Worm (Caenorhabditis elegans) whole organism, L1 larva: ENCODE data around the gene F15B10.3.
A peak's percentile ranks its signal among the peaks of the same experiment; 100 is the strongest.

Experiments used
- C16A3.4 ChIP-seq: fragments of 150-350 bp; optimal IDR thresholded peaks from 2 replicates; lab custom pipeline; 2014; ENCODE audit warnings: missing biosample characterization, missing genetic modification characterization
- blmp-1 ChIP-seq: fragments of 150-350 bp; optimal IDR thresholded peaks from 2 replicates; lab custom pipeline; 2014; ENCODE audit warnings: missing biosample characterization, missing genetic modification characterization
- ceh-82 ChIP-seq, 3 experiments: fragments of 150-350 bp in 1 of 3; sonication (generic microtip) in 2 of 3; optimal IDR thresholded peaks; 2 replicates each; lab custom pipeline; 2014 to 2017; ENCODE audit warnings: missing biosample characterization in 3 of 3, missing genetic modification characterization in 3 of 3
- ceh-88 ChIP-seq: fragments of 200-800 bp; sonication (Bioruptor generic); IDR thresholded peaks from 2 replicates; pipeline ENCODE4 v1.3.6; 2022; ENCODE audit warnings: missing genetic modification characterization, missing compliant biosample characterization
- ceh-90 ChIP-seq: sonication (generic microtip); optimal IDR thresholded peaks from 2 replicates; lab custom pipeline; 2016; ENCODE audit warnings: missing genetic modification characterization, missing compliant biosample characterization
- dpl-1 ChIP-seq, 3 experiments: fragments of 150-350 bp in 2 of 3; sonication (generic microtip) in 1 of 3; optimal IDR thresholded peaks; 2 replicates each; lab custom pipeline; 2014 to 2017; ENCODE audit warnings: missing biosample characterization in 3 of 3, missing genetic modification characterization in 3 of 3, missing genetic modification reagents in 3 of 3
- dsc-1 ChIP-seq: sonication (generic microtip); optimal IDR thresholded peaks from 2 replicates; lab custom pipeline; 2016; ENCODE audit warnings: mild to moderate bottlenecking, missing genetic modification characterization, missing compliant biosample characterization
- efl-3 ChIP-seq: fragments of 200-800 bp; sonication (Bioruptor generic); optimal IDR thresholded peaks from 2 replicates; lab custom pipeline; 2018; ENCODE audit warnings: mild to moderate bottlenecking, missing genetic modification characterization, missing compliant biosample characterization
- egl-13 ChIP-seq: sonication (generic microtip); optimal IDR thresholded peaks from 2 replicates; lab custom pipeline; 2016; ENCODE audit warnings: missing genotype, missing genetic modification reagents, missing genetic modification characterization, missing compliant biosample characterization
- egl-27 ChIP-seq, 2 experiments: fragments of 150-350 bp in 1 of 2; sonication (generic microtip); optimal IDR thresholded peaks; 3 replicates each; lab custom pipeline; 2017 to 2018; ENCODE audit warnings: missing biosample characterization in 2 of 2, missing genetic modification characterization in 2 of 2, missing genetic modification reagents in 2 of 2
- fkh-4 ChIP-seq: sonication (generic microtip); optimal IDR thresholded peaks from 2 replicates; lab custom pipeline; 2016; ENCODE audit warnings: missing compliant biosample characterization, missing genetic modification characterization, borderline replicate concordance
- fos-1 ChIP-seq: fragments of 150-350 bp; optimal IDR thresholded peaks from 2 replicates; lab custom pipeline; 2014; ENCODE audit warnings: missing biosample characterization, missing genetic modification characterization
- grh-1 ChIP-seq: fragments of 200-800 bp; sonication (Bioruptor generic); IDR thresholded peaks from 2 replicates; pipeline ENCODE4 v1.3.6; 2022; ENCODE audit warnings: missing genetic modification reagents, missing genetic modification characterization, missing compliant biosample characterization
- hlh-17 ChIP-seq: fragments of 200-800 bp; sonication (Bioruptor generic); optimal IDR thresholded peaks from 2 replicates; lab custom pipeline; 2018; ENCODE audit warnings: missing genetic modification characterization, mild to moderate bottlenecking, missing compliant biosample characterization, moderate library complexity, borderline replicate concordance
- hpl-2 ChIP-seq: fragments of 150-350 bp; optimal IDR thresholded peaks from 2 replicates; lab custom pipeline; 2014; ENCODE audit warnings: missing biosample characterization, missing genetic modification reagents, missing genetic modification characterization
- irx-1 ChIP-seq: sonication (generic microtip); optimal IDR thresholded peaks from 2 replicates; lab custom pipeline; 2016; ENCODE audit warnings: missing genetic modification characterization, missing compliant biosample characterization
- isw-1 ChIP-seq: fragments of 200-800 bp; sonication (Bioruptor generic); IDR thresholded peaks from 2 replicates; pipeline ENCODE4 v1.3.6; 2022; ENCODE audit warnings: missing genetic modification characterization, missing compliant biosample characterization
- lin-13 ChIP-seq: fragments of 150-350 bp; optimal IDR thresholded peaks from 2 replicates; lab custom pipeline; 2014; ENCODE audit warnings: missing biosample characterization, missing genetic modification reagents, missing genetic modification characterization
- lin-15B ChIP-seq: fragments of 150-350 bp; sonication (generic microtip); optimal IDR thresholded peaks from 3 replicates; lab custom pipeline; 2014; ENCODE audit warnings: missing biosample characterization, missing genetic modification characterization
- lin-35 ChIP-seq, 2 experiments: fragments of 150-350 bp; optimal IDR thresholded peaks; 2 replicates each; lab custom pipeline; 2014; ENCODE audit warnings: missing biosample characterization in 2 of 2, missing genetic modification characterization in 2 of 2, missing genetic modification reagents in 2 of 2
- mdl-1 ChIP-seq, 2 experiments: fragments of 150-350 bp; optimal IDR thresholded peaks; 2 replicates each; lab custom pipeline; 2014 to 2017; ENCODE audit warnings: missing biosample characterization in 2 of 2, missing genetic modification characterization in 2 of 2, inconsistent platforms in 1 of 2
- nhr-19 ChIP-seq: fragments of 200-800 bp; sonication (Bioruptor generic); conservative IDR thresholded peaks from 2 replicates; pipeline ENCODE4 v1.3.6; 2022; ENCODE audit warnings: missing genetic modification characterization, missing compliant biosample characterization
- nhr-20 ChIP-seq: sonication (generic microtip); optimal IDR thresholded peaks from 2 replicates; lab custom pipeline; 2016; ENCODE audit warnings: mild to moderate bottlenecking, missing genetic modification characterization, missing compliant biosample characterization
- nhr-71 ChIP-seq: sonication (generic microtip); optimal IDR thresholded peaks from 2 replicates; lab custom pipeline; 2016; ENCODE audit warnings: mild to moderate bottlenecking, missing genetic modification characterization, moderate library complexity, missing compliant biosample characterization
- nhr-84 ChIP-seq: sonication (generic microtip); optimal IDR thresholded peaks from 2 replicates; lab custom pipeline; 2017; ENCODE audit warnings: missing biosample characterization, missing genetic modification characterization
- nhr-90 ChIP-seq: sonication (generic microtip); optimal IDR thresholded peaks from 2 replicates; lab custom pipeline; 2016; ENCODE audit warnings: mild to moderate bottlenecking, missing genetic modification characterization, missing compliant biosample characterization; ENCODE audit not compliant: poor library complexity
- pax-3 ChIP-seq: fragments of 200-800 bp; sonication (Bioruptor generic); optimal IDR thresholded peaks from 2 replicates; lab custom pipeline; 2018; ENCODE audit warnings: mild to moderate bottlenecking, missing genetic modification characterization, moderate library complexity, missing compliant biosample characterization
- snu-23 ChIP-seq: sonication (generic microtip); optimal IDR thresholded peaks from 2 replicates; lab custom pipeline; 2016; ENCODE audit warnings: missing genetic modification characterization, missing compliant biosample characterization
- sup-37 ChIP-seq: fragments of 200-800 bp; sonication (Bioruptor generic); optimal IDR thresholded peaks from 2 replicates; lab custom pipeline; 2018; ENCODE audit warnings: mild to moderate bottlenecking, missing genetic modification characterization, missing compliant biosample characterization
- swsn-7 ChIP-seq: sonication (generic microtip); optimal IDR thresholded peaks from 2 replicates; lab custom pipeline; 2016; ENCODE audit warnings: missing genetic modification characterization, missing compliant biosample characterization
- tlp-1 ChIP-seq: fragments of 150-350 bp; optimal IDR thresholded peaks from 2 replicates; lab custom pipeline; 2014; ENCODE audit warnings: missing biosample characterization, missing genetic modification characterization
- unc-62 ChIP-seq: fragments of 150-350 bp; optimal IDR thresholded peaks from 2 replicates; lab custom pipeline; 2014; ENCODE audit warnings: missing biosample characterization, missing genetic modification reagents, missing genetic modification characterization
- unc-86 ChIP-seq: sonication (generic microtip); optimal IDR thresholded peaks from 2 replicates; lab custom pipeline; 2016; ENCODE audit warnings: missing genetic modification characterization, missing compliant biosample characterization
- unc-98 ChIP-seq: fragments of 200-800 bp; sonication (Bioruptor generic); IDR thresholded peaks from 2 replicates; pipeline ENCODE4 v1.3.6; 2022; ENCODE audit warnings: missing genetic modification characterization, missing compliant biosample characterization
- xbp-1 ChIP-seq: sonication (generic microtip); optimal IDR thresholded peaks from 2 replicates; lab custom pipeline; 2016; ENCODE audit warnings: missing genetic modification characterization, missing compliant biosample characterization
- zag-1 ChIP-seq: fragments of 150-350 bp; optimal IDR thresholded peaks from 2 replicates; lab custom pipeline; 2014; ENCODE audit warnings: missing biosample characterization, missing genetic modification characterization
- zip-4 ChIP-seq: fragments of 200-800 bp; sonication (Bioruptor generic); optimal IDR thresholded peaks from 2 replicates; lab custom pipeline; 2018; ENCODE audit warnings: mild to moderate bottlenecking, missing genetic modification characterization, moderate library complexity, missing compliant biosample characterization
- ztf-4 ChIP-seq: fragments of 150-350 bp; optimal IDR thresholded peaks from 2 replicates; lab custom pipeline; 2014; ENCODE audit warnings: missing biosample characterization, missing genetic modification characterization

F15B10.3 gene

DNA sequence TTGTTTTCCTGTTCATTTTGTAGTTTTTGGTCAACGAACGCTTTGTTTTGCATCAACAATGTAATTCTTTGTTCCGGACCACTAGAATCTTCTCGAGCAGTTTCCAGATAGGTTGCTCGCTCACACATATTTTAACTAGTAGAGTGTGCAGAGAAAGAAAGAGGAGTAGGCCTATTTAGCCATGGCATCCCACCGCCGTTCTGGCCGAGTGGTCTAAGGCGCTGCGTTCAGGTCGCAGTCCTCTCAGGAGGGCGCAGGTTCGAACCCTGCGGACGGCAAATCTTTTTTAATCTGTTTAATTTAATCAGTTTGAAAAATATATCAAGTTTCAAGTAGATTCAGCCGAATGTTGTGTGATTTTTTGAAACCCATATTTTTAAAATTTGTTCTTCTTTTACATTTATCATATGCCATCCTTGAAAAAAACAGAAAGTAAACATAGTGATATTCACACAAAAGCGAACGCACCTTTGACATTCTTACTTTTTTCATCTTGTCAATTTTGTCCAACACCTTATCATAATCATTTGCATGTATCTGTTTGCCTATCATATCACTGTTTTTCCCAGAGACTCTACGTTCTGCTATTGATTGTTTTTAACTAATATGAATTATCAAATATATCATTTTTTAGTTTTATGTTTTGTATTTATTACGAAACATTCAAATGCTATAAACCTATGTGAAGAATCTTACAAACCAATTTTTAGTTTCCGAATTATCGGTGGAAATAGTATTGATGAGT is 45.7 kb upstream of the F15B10.3 start, which contains the start of gene try-3 (continued):
- no peak for TF ChIP-seq unc-98 (GFP tag; lab: Robert Waterston, UW)
- peak; percentile 83 for TF ChIP-seq nhr-71 (tag; lab: Kevin White, UChicago)
- TF ChIP-seq unc-86 = peak; percentile 50
- peak; percentile 85 for TF ChIP-seq snu-23 (GFP tag; lab: Kevin White, UChicago)
- TF ChIP-seq hpl-2 (GFP tag; lab: Kevin White, UChicago) = no peak
- TF ChIP-seq irx-1 (tag; lab: Kevin White, UChicago) = peak; percentile 35
- TF ChIP-seq egl-27 (tag; optimal IDR thresholded peaks at IDR 0.05; lab: Kevin White, UChicago) = no peak
- TF ChIP-seq C16A3.4 (tag; lab: Kevin White, UChicago) = peak; percentile 65
- TF ChIP-seq nhr-20 (tag; lab: Kevin White, UChicago) = peak; percentile 79
- peak; percentile 62 for TF ChIP-seq xbp-1 (tag; lab: Kevin White, UChicago)
- no peak for TF ChIP-seq unc-62 (GFP tag; lab: Kevin White, UChicago)
- peak; percentile 6 for TF ChIP-seq zip-4 (GFP tag; lab: Kevin White, UChicago)
- no peak for TF ChIP-seq fkh-4 (tag; lab: Kevin White, UChicago)
- peak; percentile 66 for TF ChIP-seq egl-13 (tag; lab: Kevin White, UChicago)
- TF ChIP-seq zag-1 (tag; lab: Kevin White, UChicago) = no peak
- peak; percentile 30 to 70 (median 35) for TF ChIP-seq ceh-82 (tag; optimal IDR thresholded peaks at IDR 0.05; lab: Kevin White, UChicago)
- TF ChIP-seq blmp-1 (tag; lab: Kevin White, UChicago) = no peak
- TF ChIP-seq dpl-1 (GFP tag; optimal IDR thresholded peaks at IDR 0.05; lab: Kevin White, UChicago) = peak; percentile 46 to 59 (median 48)
- peak; percentile 52 for TF ChIP-seq pax-3
- TF ChIP-seq dsc-1 (tag; lab: Kevin White, UChicago) = peak; percentile 69
- peak; percentile 30 for TF ChIP-seq isw-1 (GFP tag; lab: Robert Waterston, UW)
- TF ChIP-seq hlh-17 (GFP tag; lab: Kevin White, UChicago) = no peak
- no peak for TF ChIP-seq ztf-4 (tag; lab: Kevin White, UChicago)
- peak; percentile 73 for TF ChIP-seq lin-13 (GFP tag; lab: Kevin White, UChicago)
- peak; percentile 53; the same call in 1 of the 2 replicates for TF ChIP-seq ceh-88 (GFP tag; lab: Robert Waterston, UW)
- TF ChIP-seq efl-3 = no peak
- TF ChIP-seq grh-1 (GFP tag; lab: Robert Waterston, UW) = peak; percentile 52
- TF ChIP-seq, all 84 proteins: peak for 44

DNA sequence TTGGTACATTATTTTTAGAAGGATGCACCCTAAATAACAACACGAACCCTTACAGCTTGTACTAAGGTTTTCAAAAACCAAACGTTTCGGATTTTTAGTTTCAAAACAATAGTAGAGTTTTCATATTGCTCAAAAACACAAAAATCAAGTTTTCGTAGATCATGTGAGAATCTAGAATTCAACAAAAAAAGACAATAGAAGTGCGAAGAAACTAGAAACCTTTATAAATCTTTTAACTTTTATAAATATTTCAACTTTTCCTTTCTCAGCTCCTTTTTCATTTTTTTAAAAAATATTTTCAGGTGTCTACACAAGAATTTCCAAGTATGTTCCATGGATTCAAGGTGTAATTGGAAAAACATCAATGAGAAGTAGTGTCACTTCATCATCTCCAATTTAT is 42.0 kb upstream of the F15B10.3 start, which contains the start of gene best-9:
TSS of gene best-9 (plus strand) at position 301 of the 400 bp plus-strand sequence.
- TF ChIP-seq swsn-7 (tag; lab: Kevin White, UChicago) (no peak), tlp-1 (tag; lab: Kevin White, UChicago) (no peak), unc-62 (GFP tag; lab: Kevin White, UChicago) (no peak), ceh-82 (tag; optimal IDR thresholded peaks at IDR 0.05; lab: Kevin White, UChicago) (no peak), blmp-1 (tag; lab: Kevin White, UChicago) (no peak), mdl-1 (tag; optimal IDR thresholded peaks at IDR 0.05; lab: Kevin White, UChicago) (no peak), ztf-4 (tag; lab: Kevin White, UChicago) (no peak), xbp-1 (tag; lab: Kevin White, UChicago) (no peak), sup-37 (GFP tag; lab: Kevin White, UChicago) (no peak), nhr-90 (no peak), ceh-90 (tag; lab: Kevin White, UChicago) (no peak), lin-15B (no peak), lin-35 (GFP tag; optimal IDR thresholded peaks at IDR 0.05; lab: Kevin White, UChicago) (no peak), fos-1 (tag; lab: Kevin White, UChicago) (no peak), nhr-19 (GFP tag; lab: Robert Waterston, UW) (no peak), nhr-84 (tag; lab: Kevin White, UChicago) (no peak)
